Worm (Caenorhabditis elegans): Measurements from ENCODE around the gene gst-21.

- TF ChIP-seq ets-4 (GFP tag; optimal IDR thresholded peaks at IDR 0.05) (no peak), lsl-1 (GFP tag; optimal IDR thresholded peaks at IDR 0.05) (no peak), B0019.2 (GFP tag; conservative IDR thresholded peaks at IDR 0.05) (no peak), let-607 (tag; optimal IDR thresholded peaks at IDR 0.05) (no peak), aptf-3 (GFP tag; IDR thresholded peaks at IDR 0.05) (no peak)
Measured at ce11 chrV:1731918-1732317, at the start of gene gst-21.
